Fruit fly (Drosophila melanogaster) Kc167 (cell line): ENCODE data around the gene CG6171.

Experiments used
- Myc ChIP-seq: fragments of >200 bp; optimal IDR thresholded peaks from 2 replicates; lab custom pipeline; 2017; ENCODE audit warnings: missing external identifiers
- Sin3A ChIP-seq: fragments of >200 bp; optimal IDR thresholded peaks from 2 replicates; lab custom pipeline; 2018; ENCODE audit warnings: missing external identifiers
- h ChIP-seq: fragments of >200 bp; optimal IDR thresholded peaks from 3 replicates; lab custom pipeline; 2018; ENCODE audit warnings: missing external identifiers
- insv ChIP-seq: fragments of >200 bp; optimal IDR thresholded peaks from 3 replicates; lab custom pipeline; 2018; ENCODE audit warnings: missing external identifiers
- psq ChIP-seq: fragments of >200 bp; optimal IDR thresholded peaks from 2 replicates; lab custom pipeline; 2017; ENCODE audit warnings: missing external identifiers
- ttk ChIP-seq: sonication (Bioruptor generic); optimal IDR thresholded peaks from 2 replicates; lab custom pipeline; 2017; ENCODE audit warnings: missing external identifiers

CG6171 gene

DNA sequence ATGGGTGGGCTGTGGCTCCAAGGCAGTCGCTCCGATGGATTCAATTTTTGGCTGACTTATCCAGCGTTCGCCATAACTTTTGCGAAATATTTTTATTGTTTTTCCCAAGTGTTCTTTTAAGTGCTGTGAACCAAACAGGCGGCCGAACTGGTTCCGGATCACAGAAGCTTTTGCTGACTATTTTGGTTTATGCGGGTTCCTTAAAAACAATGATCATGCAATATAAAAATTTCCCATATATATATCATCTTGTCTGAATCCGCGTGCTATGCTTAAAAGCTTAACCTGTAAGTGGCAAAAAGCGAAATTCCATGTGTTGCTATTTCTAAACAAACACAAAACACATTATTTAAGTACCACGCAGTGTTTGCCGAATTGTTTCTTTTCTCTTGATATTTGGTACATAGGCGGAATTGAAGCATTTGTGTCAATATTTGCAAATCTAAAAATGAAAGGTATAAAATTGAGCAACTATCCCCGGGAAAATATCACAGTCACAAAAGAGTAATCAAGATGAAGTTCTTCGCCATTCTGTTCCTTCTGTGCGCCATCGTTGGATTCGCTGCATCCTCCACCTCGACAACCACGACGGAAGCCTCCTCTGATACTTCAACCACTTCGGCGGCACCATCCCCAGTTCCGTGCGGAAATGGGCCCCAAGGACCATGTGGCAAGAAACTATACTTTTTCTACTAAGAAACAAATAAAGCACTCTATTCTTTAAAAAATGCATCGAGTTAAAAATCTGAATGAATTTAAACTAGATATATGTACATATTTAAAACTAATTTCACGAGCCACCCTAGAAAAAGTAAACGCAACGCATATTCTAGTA lies 43.5 kb downstream of the CG6171 start, which contains the start of the genes CG6276 and CG44040:
Gene CG6276, minus strand, starts transcription at position 158 of the 835 bp plus-strand sequence.
Gene CG44040, plus strand, starts transcription at position 467 of the 835 bp plus-strand sequence.
- TF ChIP-seq psq (lab: Kevin White, UChicago) (no peak), Myc (no peak), Sin3A (no peak), ttk (lab: Kevin White, UChicago) (no peak), h (lab: Kevin White, UChicago) (no peak), insv (lab: Kevin White, UChicago) (no peak)

DNA sequence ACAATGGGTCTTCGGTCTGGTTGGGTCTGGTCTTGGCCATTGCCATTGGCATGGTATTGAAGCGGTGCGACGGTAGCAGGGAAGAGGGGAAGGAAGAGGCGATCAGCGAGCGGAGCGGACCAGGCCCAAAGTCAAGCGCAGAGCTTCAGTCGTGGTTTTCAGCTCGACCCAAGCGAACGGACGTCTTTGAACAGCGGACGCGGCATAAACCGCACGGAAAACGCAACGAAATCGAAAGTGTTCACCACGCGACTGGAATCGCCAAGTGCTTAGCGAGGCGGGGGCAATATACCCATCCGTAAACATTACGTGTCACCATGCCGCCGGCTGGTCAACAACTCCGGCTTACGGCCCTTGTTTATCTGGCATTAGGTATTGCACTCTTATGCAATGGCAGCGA lies 47.3 kb downstream of the CG6171 start, which contains the start of gene CG14866:
Gene CG14866, plus strand, starts transcription at position 146 of the 400 bp plus-strand sequence.
- TF ChIP-seq Myc (no peak), ttk (lab: Kevin White, UChicago) (no peak), h (lab: Kevin White, UChicago) (no peak), insv (lab: Kevin White, UChicago) (no peak), Sin3A (no peak), psq (lab: Kevin White, UChicago) (no peak)

DNA sequence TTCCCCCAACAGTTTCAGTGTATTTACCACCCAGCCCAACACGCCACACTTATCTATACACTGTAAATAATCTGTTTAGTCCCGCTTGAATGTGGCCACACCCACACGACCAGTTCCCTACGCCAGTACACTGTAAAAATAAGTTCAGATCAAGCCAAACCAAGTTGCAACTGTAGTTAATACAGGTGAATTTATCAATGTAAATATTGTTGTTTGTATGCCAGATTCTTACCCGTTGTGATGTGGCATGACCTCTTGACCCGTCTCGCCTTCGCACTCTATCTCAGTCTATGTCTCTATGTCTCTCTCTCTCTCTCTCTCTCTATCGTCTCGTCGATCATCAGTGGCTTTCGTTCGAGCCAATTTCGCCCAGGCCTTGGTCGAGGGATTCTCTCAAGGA lies 49.8 kb downstream of the CG6171 start:
- no peak for TF ChIP-seq ttk (lab: Kevin White, UChicago)
- TF ChIP-seq psq (lab: Kevin White, UChicago): no peak
- no peak for TF ChIP-seq Sin3A
- no peak for TF ChIP-seq h (lab: Kevin White, UChicago)
- TF ChIP-seq Myc: no peak
